Worm (Caenorhabditis elegans): ENCODE measurements around the gene twk-9.

DNA sequence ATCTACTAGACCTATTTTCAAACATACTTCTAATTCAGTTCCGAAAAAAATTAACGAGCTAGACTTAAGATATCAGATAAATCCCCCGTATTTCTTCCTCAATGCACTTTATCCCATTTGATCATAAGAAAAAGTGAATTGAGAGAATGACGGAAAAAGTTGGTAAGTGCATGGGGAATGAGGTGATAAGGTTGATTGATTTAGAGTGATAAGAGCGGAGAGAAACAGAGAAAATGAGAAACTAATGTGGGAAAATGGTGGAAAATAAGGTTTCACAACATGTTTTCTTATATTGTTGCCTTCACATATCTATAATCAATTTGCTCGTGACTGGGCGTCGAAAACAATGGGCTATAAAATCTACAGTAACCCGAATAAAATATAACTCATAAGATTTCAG lies 42.8 kb downstream of the twk-9 start:
- TF ChIP-seq ztf-29 (GFP tag; IDR thresholded peaks at IDR 0.05) (no peak), klf-2 (GFP tag; conservative IDR thresholded peaks at IDR 0.05) (no peak), flt-1 (GFP tag; IDR thresholded peaks at IDR 0.05) (no peak), ref-1 (GFP tag; conservative IDR thresholded peaks at IDR 0.05) (no peak), T22C8.4 (GFP tag; IDR thresholded peaks at IDR 0.05) (no peak), med-1 (GFP tag; optimal IDR thresholded peaks at IDR 0.05; ENCODE audit: insufficient read depth) (no peak), cog-1 (tag; optimal IDR thresholded peaks at IDR 0.05) (no peak)

All from whole organism, midembryonic.